Fruit fly (Drosophila melanogaster) whole organism, embryonic: ENCODE results near the gene ClpX.
A peak's percentile ranks its signal among the peaks of the same experiment; 100 is the strongest.

Source experiments
- CG10209 ChIP-seq: fragments of 200-800 bp; sonication (Bioruptor generic); optimal IDR thresholded peaks from 3 replicates; lab custom pipeline; 2017; ENCODE audit warnings: missing biosample characterization, mild to moderate bottlenecking, missing genetic modification characterization, missing genetic modification reagents
- CG10267 ChIP-seq: fragments of 200-800 bp; sonication (Bioruptor generic); optimal IDR thresholded peaks from 2 replicates; lab custom pipeline; 2018; ENCODE audit warnings: missing biosample characterization, mild to moderate bottlenecking, missing genetic modification characterization, moderate library complexity
- CG10462 ChIP-seq: fragments of 200-800 bp; sonication (Bioruptor generic); optimal IDR thresholded peaks from 2 replicates; lab custom pipeline; 2016; ENCODE audit warnings: missing biosample characterization, missing genetic modification characterization
- CG12659 ChIP-seq: fragments of 200-800 bp; sonication (Bioruptor generic); optimal IDR thresholded peaks from 3 replicates; lab custom pipeline; 2017; ENCODE audit warnings: mild to moderate bottlenecking, missing biosample characterization, missing genetic modification reagents, missing genetic modification characterization
- CG13287 ChIP-seq: fragments of 200-800 bp; sonication (Bioruptor generic); IDR thresholded peaks from 2 replicates; pipeline ENCODE4 v1.3.6; 2022; ENCODE audit warnings: missing biosample characterization, missing genetic modification characterization; ENCODE audit not compliant: partially characterized antibody
- CG13424 ChIP-seq: fragments of 200-800 bp; sonication (Bioruptor generic); optimal IDR thresholded peaks from 2 replicates; lab custom pipeline; 2019; ENCODE audit warnings: missing biosample characterization, mild to moderate bottlenecking, missing genetic modification characterization, moderate library complexity
- CG1529 ChIP-seq: fragments of 200-800 bp; sonication (Bioruptor generic); optimal IDR thresholded peaks from 3 replicates; lab custom pipeline; 2018; ENCODE audit warnings: missing biosample characterization, missing genetic modification characterization
- CG1603 ChIP-seq: fragments of 200-800 bp; sonication (Bioruptor generic); optimal IDR thresholded peaks from 2 replicates; lab custom pipeline; 2019; ENCODE audit warnings: missing biosample characterization, mild to moderate bottlenecking, missing genetic modification characterization, moderate library complexity
- CG17568 ChIP-seq: fragments of 200-800 bp; sonication (Bioruptor generic); optimal IDR thresholded peaks from 2 replicates; lab custom pipeline; 2018; ENCODE audit warnings: missing biosample characterization, mild to moderate bottlenecking, missing genetic modification characterization, moderate library complexity
- CG17829 ChIP-seq: fragments of 200-800 bp; optimal IDR thresholded peaks from 2 replicates; lab custom pipeline; 2019; ENCODE audit warnings: missing biosample characterization, mild to moderate bottlenecking, missing genetic modification characterization, moderate library complexity
- CG1792 ChIP-seq: fragments of 200-800 bp; sonication (Bioruptor generic); optimal IDR thresholded peaks from 2 replicates; lab custom pipeline; 2016; ENCODE audit warnings: missing biosample characterization, missing genetic modification characterization
- CG18764 ChIP-seq: fragments of 200-800 bp; sonication (Bioruptor generic); optimal IDR thresholded peaks from 3 replicates; lab custom pipeline; 2016; ENCODE audit warnings: missing biosample characterization, missing genetic modification characterization
- CG34422 ChIP-seq: fragments of 200-800 bp; sonication (Bioruptor generic); IDR thresholded peaks from 3 replicates; pipeline ENCODE4 v1.3.6; 2022; ENCODE audit warnings: missing biosample characterization, missing genetic modification characterization
- CG3838 ChIP-seq: fragments of 200-800 bp; sonication (Bioruptor generic); optimal IDR thresholded peaks from 3 replicates; lab custom pipeline; 2016; ENCODE audit warnings: missing biosample characterization, missing genetic modification characterization
- CG43689 ChIP-seq: fragments of 200-800 bp; sonication (Bioruptor generic); IDR thresholded peaks from 2 replicates; pipeline ENCODE4 v1.3.6; 2022; ENCODE audit warnings: missing biosample characterization, missing genetic modification characterization
- CG5180 ChIP-seq: fragments of 200-800 bp; sonication (Bioruptor generic); optimal IDR thresholded peaks from 3 replicates; lab custom pipeline; 2017; ENCODE audit warnings: missing biosample characterization, missing genetic modification characterization, mild to moderate bottlenecking, moderate library complexity, missing genetic modification reagents
- CG5953 ChIP-seq: fragments of 200-800 bp; sonication (Bioruptor generic); IDR thresholded peaks from 2 replicates; pipeline ENCODE4 v1.3.6; 2022; ENCODE audit warnings: missing biosample characterization, missing genetic modification characterization
- CG6683 ChIP-seq: fragments of 200-800 bp; sonication (Bioruptor generic); optimal IDR thresholded peaks from 2 replicates; lab custom pipeline; 2017; ENCODE audit warnings: missing biosample characterization, mild to moderate bottlenecking, missing genetic modification characterization, missing genetic modification reagents
- CG7271 ChIP-seq: fragments of 200-800 bp; sonication (Bioruptor generic); optimal IDR thresholded peaks from 2 replicates; lab custom pipeline; 2018; ENCODE audit warnings: missing biosample characterization, mild to moderate bottlenecking, missing genetic modification characterization, moderate library complexity
- CG7357 ChIP-seq: fragments of 200-800 bp; sonication (Bioruptor generic); IDR thresholded peaks from 3 replicates; pipeline ENCODE4 v1.3.6; 2022; ENCODE audit warnings: missing biosample characterization, missing genetic modification characterization
- Dp ChIP-seq: fragments of 200-800 bp; sonication (Bioruptor generic); optimal IDR thresholded peaks from 2 replicates; lab custom pipeline; 2018; ENCODE audit warnings: missing biosample characterization, mild to moderate bottlenecking, missing genetic modification characterization, moderate library complexity
- Elba2 ChIP-seq: fragments of 200-800 bp; sonication (Bioruptor generic); optimal IDR thresholded peaks from 3 replicates; lab custom pipeline; 2016; ENCODE audit warnings: missing biosample characterization, missing genetic modification characterization
- Ets97D ChIP-seq: fragments of 200-800 bp; sonication (Bioruptor generic); optimal IDR thresholded peaks from 3 replicates; lab custom pipeline; 2016; ENCODE audit warnings: missing biosample characterization, missing genetic modification characterization
- Gsc ChIP-seq: fragments of 200-800 bp; sonication (Bioruptor generic); IDR thresholded peaks from 2 replicates; pipeline ENCODE4 v1.3.6; 2022; ENCODE audit warnings: missing biosample characterization, missing genetic modification characterization
- Hmr ChIP-seq: fragments of 200-800 bp; sonication (Bioruptor generic); optimal IDR thresholded peaks from 3 replicates; lab custom pipeline; 2017; ENCODE audit warnings: mild to moderate bottlenecking, missing biosample characterization, missing genetic modification reagents, missing genetic modification characterization
- Mrtf ChIP-seq: fragments of 200-800 bp; sonication (Bioruptor generic); IDR thresholded peaks from 3 replicates; pipeline ENCODE4 v1.3.6; 2022; ENCODE audit warnings: missing biosample characterization, missing genetic modification characterization
- Myb ChIP-seq: fragments of 200-800 bp; sonication (Bioruptor generic); optimal IDR thresholded peaks from 2 replicates; lab custom pipeline; 2016; ENCODE audit warnings: missing biosample characterization, missing genetic modification characterization
- Nf-YA ChIP-seq: fragments of 200-800 bp; sonication (Bioruptor generic); IDR thresholded peaks from 2 replicates; pipeline ENCODE4 v1.3.6; 2022; ENCODE audit warnings: missing biosample characterization, missing genetic modification characterization
- Side ChIP-seq: fragments of 200-800 bp; sonication (Bioruptor generic); optimal IDR thresholded peaks from 2 replicates; lab custom pipeline; 2016; ENCODE audit warnings: missing biosample characterization, missing genetic modification characterization
- Stat92E ChIP-seq, 3 experiments: fragments of >200 bp in 2 of 3; fragments of 200-800 bp in 1 of 3; sonication (Bioruptor generic) in 1 of 3; optimal IDR thresholded peaks; 2 replicates each; lab custom pipeline; 2017 to 2019; ENCODE audit warnings: missing biosample characterization in 3 of 3, missing genetic modification characterization in 3 of 3, mild to moderate bottlenecking in 1 of 3, moderate library complexity in 1 of 3
- ab ChIP-seq: fragments of 200-800 bp; sonication (Bioruptor generic); optimal IDR thresholded peaks from 2 replicates; lab custom pipeline; 2016; ENCODE audit warnings: missing biosample characterization, missing genetic modification characterization
- bowl ChIP-seq: fragments of 200-800 bp; sonication (Bioruptor generic); IDR thresholded peaks from 2 replicates; pipeline ENCODE4 v1.3.6; 2022; ENCODE audit warnings: missing biosample characterization, missing genetic modification characterization
- chinmo ChIP-seq: fragments of 200-800 bp; sonication (Bioruptor generic); IDR thresholded peaks from 4 replicates; pipeline ENCODE4 v1.3.6; 2022; ENCODE audit warnings: missing biosample characterization, missing genetic modification characterization; ENCODE audit not compliant: partially characterized antibody
- dimm ChIP-seq: fragments of 200-800 bp; sonication (Bioruptor generic); IDR thresholded peaks from 2 replicates; pipeline ENCODE4 v1.3.6; 2022; ENCODE audit warnings: missing biosample characterization, missing genetic modification characterization
- dmrt11E ChIP-seq: fragments of 200-800 bp; sonication (Bioruptor generic); optimal IDR thresholded peaks from 3 replicates; lab custom pipeline; 2018; ENCODE audit warnings: missing biosample characterization, mild to moderate bottlenecking, missing genetic modification characterization, moderate library complexity
- dpn ChIP-seq, 2 experiments: fragments of 200-800 bp; sonication (Bioruptor generic); optimal IDR thresholded peaks; 3 replicates each; lab custom pipeline; 2016; ENCODE audit warnings: missing biosample characterization in 2 of 2, missing genetic modification characterization in 2 of 2
- ems ChIP-seq: fragments of 200-800 bp; sonication (Bioruptor generic); optimal IDR thresholded peaks from 3 replicates; lab custom pipeline; 2016; ENCODE audit warnings: missing biosample characterization, missing genetic modification characterization
- fd64A ChIP-seq: fragments of 200-800 bp; sonication (Bioruptor generic); optimal IDR thresholded peaks from 3 replicates; lab custom pipeline; 2018; ENCODE audit warnings: missing biosample characterization, mild to moderate bottlenecking, missing genetic modification characterization
- hkb ChIP-seq, 2 experiments: fragments of 200-800 bp in 1 of 2; fragments of >200 bp in 1 of 2; sonication (Bioruptor generic) in 1 of 2; IDR thresholded peaks in 1 of 2; optimal IDR thresholded peaks in 1 of 2; 2 replicates each; pipeline versions ENCODE4 v1.3.6 to Lab custom; 2017 to 2022; ENCODE audit warnings: missing biosample characterization in 1 of 2, missing genetic modification characterization in 1 of 2
- mld ChIP-seq: fragments of 200-800 bp; sonication (Bioruptor generic); IDR thresholded peaks from 3 replicates; pipeline ENCODE4 v1.3.6; 2022; ENCODE audit warnings: missing biosample characterization, missing genetic modification characterization; ENCODE audit not compliant: partially characterized antibody
- odd ChIP-seq: fragments of 200-800 bp; sonication (Bioruptor generic); optimal IDR thresholded peaks from 2 replicates; lab custom pipeline; 2017; ENCODE audit warnings: missing biosample characterization, mild to moderate bottlenecking, missing genetic modification characterization
- pita ChIP-seq: fragments of 200-800 bp; sonication (Bioruptor generic); optimal IDR thresholded peaks from 2 replicates; lab custom pipeline; 2017; ENCODE audit warnings: missing biosample characterization, mild to moderate bottlenecking, missing genetic modification characterization
- sd ChIP-seq: fragments of 200-800 bp; sonication (Bioruptor generic); optimal IDR thresholded peaks from 3 replicates; lab custom pipeline; 2018; ENCODE audit warnings: missing biosample characterization, mild to moderate bottlenecking, missing genetic modification characterization, moderate library complexity
- seq ChIP-seq: fragments of 200-800 bp; sonication (Bioruptor generic); IDR thresholded peaks from 2 replicates; pipeline ENCODE4 v1.3.6; 2022; ENCODE audit warnings: missing biosample characterization, missing genetic modification characterization
- sim ChIP-seq: fragments of 200-800 bp; sonication (Bioruptor generic); IDR thresholded peaks from 2 replicates; pipeline ENCODE4 v1.3.6; 2022; ENCODE audit warnings: missing biosample characterization, missing genetic modification characterization
- slou ChIP-seq: fragments of 200-800 bp; sonication (Bioruptor generic); optimal IDR thresholded peaks from 3 replicates; lab custom pipeline; 2016; ENCODE audit warnings: missing biosample characterization, missing genetic modification characterization
- tna ChIP-seq: fragments of 200-800 bp; sonication (Bioruptor generic); IDR thresholded peaks from 2 replicates; pipeline ENCODE4 v1.3.6; 2022; ENCODE audit warnings: missing biosample characterization, missing genetic modification characterization; ENCODE audit not compliant: partially characterized antibody
- yki ChIP-seq: fragments of >200 bp; optimal IDR thresholded peaks from 3 replicates; lab custom pipeline; 2018
- zf30C ChIP-seq: fragments of 200-800 bp; sonication (Bioruptor generic); optimal IDR thresholded peaks from 3 replicates; lab custom pipeline; 2018; ENCODE audit warnings: missing biosample characterization, mild to moderate bottlenecking, missing genetic modification characterization

ClpX gene

DNA sequence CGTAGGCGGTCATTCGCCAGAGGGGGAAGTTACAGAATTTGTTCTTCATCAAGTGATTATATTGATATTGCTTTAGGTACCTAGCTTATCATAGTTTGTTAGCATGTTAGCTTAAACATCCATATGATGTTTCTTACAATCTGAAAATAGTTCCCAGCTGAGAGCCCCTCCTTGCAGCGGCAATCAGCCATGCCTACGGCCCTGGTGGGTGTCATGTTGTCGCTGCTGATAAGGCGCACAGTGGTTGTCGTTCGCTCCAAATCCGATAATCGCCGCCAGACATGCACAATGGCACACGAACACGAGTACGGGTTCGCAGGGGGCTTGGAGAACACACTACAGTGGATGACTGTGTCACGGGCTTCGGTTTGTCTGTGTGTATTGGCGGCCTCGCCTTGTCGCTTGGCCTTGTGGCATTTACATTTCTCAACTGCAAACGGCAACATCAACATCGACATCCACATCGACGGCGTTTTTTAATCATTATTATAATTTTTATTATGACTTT is 2.5 kb upstream of the ClpX start (continued):
- TF ChIP-seq Myb (peak; percentile 71), slou (GFP tag; lab: Kevin White, UChicago) (no peak), Elba2 (GFP tag; lab: Kevin White, UChicago) (no peak), Stat92E (GFP tag; optimal IDR thresholded peaks at IDR 0.05; lab: Kevin White, UChicago) (no peak), CG3838 (GFP tag; lab: Kevin White, UChicago) (no peak), CG7357 (GFP tag; lab: Robert Waterston, UW) (peak; percentile 34; the same call in 1 of the 3 replicates), CG12659 (peak; percentile 80), Mrtf (GFP tag; lab: Robert Waterston, UW) (peak; percentile 83), CG1792 (peak; percentile 42), CG5953 (GFP tag; lab: Robert Waterston, UW) (peak; percentile 41; the same call in 1 of the 2 replicates), CG5180 (GFP tag; lab: Kevin White, UChicago) (peak; percentile 49), CG34422 (GFP tag; lab: Robert Waterston, UW) (peak; percentile 85), CG43689 (GFP tag; lab: Robert Waterston, UW) (no peak), CG18764 (peak; percentile 28), ab (GFP tag; lab: Kevin White, UChicago) (peak; percentile 70), ems (GFP tag; lab: Kevin White, UChicago) (peak; percentile 79), hkb (optimal IDR thresholded peaks at IDR 0.05; lab: Kevin White, UChicago) (no peak), hkb (GFP tag; IDR thresholded peaks at IDR 0.05; lab: Robert Waterston, UW) (peak; percentile 78), sd (peak; percentile 53), yki (no peak), bowl (GFP tag; lab: Robert Waterston, UW) (peak; percentile 47; the same call in 1 of the 2 replicates), CG17568 (GFP tag; lab: Kevin White, UChicago) (peak; percentile 61), mld (no peak), pita (GFP tag; lab: Kevin White, UChicago) (no peak), tna (GFP tag; lab: Robert Waterston, UW) (no peak), fd64A (GFP tag; lab: Kevin White, UChicago) (peak; percentile 49), CG10267 (peak; percentile 44), zf30C (GFP tag; lab: Kevin White, UChicago) (no peak), CG13287 (no peak), CG7271 (tag; lab: Kevin White, UChicago) (no peak), CG1603 (tag; lab: Kevin White, UChicago) (peak; percentile 87), dmrt11E (tag; lab: Kevin White, UChicago) (peak; percentile 46), Nf-YA (GFP tag; lab: Robert Waterston, UW) (peak; percentile 63), CG10462 (peak; percentile 75), odd (GFP tag; lab: Kevin White, UChicago) (peak; percentile 72), Hmr (GFP tag; lab: Kevin White, UChicago) (peak; percentile 82), CG1529 (GFP tag; lab: Kevin White, UChicago) (peak; percentile 50), CG13424 (peak; percentile 78), sim (GFP tag; lab: Robert Waterston, UW) (peak; percentile 61), Gsc (GFP tag; lab: Robert Waterston, UW) (peak; percentile 72), CG6683 (GFP tag; lab: Kevin White, UChicago) (peak; percentile 37), dpn (GFP tag; optimal IDR thresholded peaks at IDR 0.05; lab: Kevin White, UChicago) (peak; percentile 71 to 89), seq (peak; percentile 83), dimm (GFP tag; lab: Robert Waterston, UW) (peak; percentile 31; the same call in 1 of the 2 replicates), CG10209 (peak; percentile 81), Ets97D (GFP tag; lab: Kevin White, UChicago) (no peak), Dp (GFP tag; lab: Kevin White, UChicago) (no peak), chinmo (GFP tag; lab: Robert Waterston, UW) (peak; percentile 84; the same call in 2 of the 4 replicates), Side (GFP tag; lab: Kevin White, UChicago) (peak; percentile 77), CG17829 (tag; lab: Kevin White, UChicago) (peak; percentile 74)
